Fruit fly (Drosophila melanogaster) whole organism, embryonic: Measurements from ENCODE around the gene CG14327.

Source experiments
- Aef1 ChIP-seq: fragments of 200-800 bp; sonication (Bioruptor generic); IDR thresholded peaks from 3 replicates; pipeline ENCODE4 v1.3.6; 2022; ENCODE audit warnings: missing biosample characterization, missing genetic modification characterization
- Bdp1 ChIP-seq: fragments of 200-800 bp; sonication (Bioruptor generic); optimal IDR thresholded peaks from 3 replicates; lab custom pipeline; 2016; ENCODE audit warnings: missing biosample characterization, missing genetic modification characterization
- Bgb ChIP-seq: fragments of 200-800 bp; sonication (Bioruptor generic); IDR thresholded peaks from 2 replicates; pipeline ENCODE4 v1.3.6; 2022; ENCODE audit warnings: missing biosample characterization, missing genetic modification characterization; ENCODE audit not compliant: partially characterized antibody
- CG12219 ChIP-seq: fragments of 200-800 bp; sonication (Bioruptor generic); optimal IDR thresholded peaks from 3 replicates; lab custom pipeline; 2018; ENCODE audit warnings: missing biosample characterization, mild to moderate bottlenecking, missing genetic modification characterization
- CG13287 ChIP-seq: fragments of 200-800 bp; sonication (Bioruptor generic); IDR thresholded peaks from 2 replicates; pipeline ENCODE4 v1.3.6; 2022; ENCODE audit warnings: missing biosample characterization, missing genetic modification characterization; ENCODE audit not compliant: partially characterized antibody
- CG15514 ChIP-seq: fragments of 200-800 bp; sonication (Bioruptor generic); optimal IDR thresholded peaks from 3 replicates; lab custom pipeline; 2017; ENCODE audit warnings: missing biosample characterization, missing genetic modification characterization, mild to moderate bottlenecking, moderate library complexity, missing genetic modification reagents
- CG1603 ChIP-seq: fragments of 200-800 bp; sonication (Bioruptor generic); optimal IDR thresholded peaks from 2 replicates; lab custom pipeline; 2019; ENCODE audit warnings: missing biosample characterization, mild to moderate bottlenecking, missing genetic modification characterization, moderate library complexity
- CG16779 ChIP-seq: fragments of 200-800 bp; sonication (Bioruptor generic); IDR thresholded peaks from 2 replicates; pipeline ENCODE4 v1.3.6; 2022; ENCODE audit warnings: missing biosample characterization, missing genetic modification characterization
- CG16813 ChIP-seq: fragments of 200-800 bp; sonication (Bioruptor generic); IDR thresholded peaks from 3 replicates; pipeline ENCODE4 v1.3.6; 2022; ENCODE audit warnings: missing biosample characterization, missing genetic modification characterization; ENCODE audit not compliant: partially characterized antibody
- CG31224 ChIP-seq: fragments of 200-800 bp; sonication (Bioruptor generic); IDR thresholded peaks from 2 replicates; pipeline ENCODE4 v1.3.6; 2022; ENCODE audit warnings: missing biosample characterization, missing genetic modification characterization
- CG34224 ChIP-seq: fragments of 200-800 bp; sonication (Bioruptor generic); IDR thresholded peaks from 3 replicates; pipeline ENCODE4 v1.3.6; 2022; ENCODE audit warnings: missing biosample characterization, missing genetic modification characterization; ENCODE audit not compliant: partially characterized antibody
- CG42726 ChIP-seq: fragments of 200-800 bp; sonication (Bioruptor generic); IDR thresholded peaks from 2 replicates; pipeline ENCODE4 v1.3.6; 2022; ENCODE audit warnings: missing biosample characterization, missing genetic modification characterization; ENCODE audit not compliant: partially characterized antibody
- CG6791 ChIP-seq: fragments of 200-800 bp; sonication (Bioruptor generic); IDR thresholded peaks from 3 replicates; pipeline ENCODE4 v1.3.6; 2022; ENCODE audit warnings: missing biosample characterization, missing genetic modification characterization; ENCODE audit not compliant: partially characterized antibody
- CG7745 ChIP-seq: fragments of 200-800 bp; sonication (Bioruptor generic); optimal IDR thresholded peaks from 2 replicates; lab custom pipeline; 2018; ENCODE audit warnings: missing biosample characterization, mild to moderate bottlenecking, missing genetic modification characterization, moderate library complexity
- CG7786 ChIP-seq: fragments of 200-800 bp; sonication (Bioruptor generic); optimal IDR thresholded peaks from 2 replicates; lab custom pipeline; 2016; ENCODE audit warnings: missing biosample characterization, missing genetic modification characterization
- CG7839 ChIP-seq: fragments of 200-800 bp; sonication (Bioruptor generic); optimal IDR thresholded peaks from 3 replicates; lab custom pipeline; 2018; ENCODE audit warnings: missing biosample characterization, mild to moderate bottlenecking, missing genetic modification characterization, moderate library complexity
- CG9932 ChIP-seq: fragments of 200-800 bp; sonication (Bioruptor generic); IDR thresholded peaks from 2 replicates; pipeline ENCODE4 v1.3.6; 2022; ENCODE audit warnings: missing biosample characterization, missing genetic modification characterization
- CTCF ChIP-seq: fragments of 200-800 bp; sonication (Bioruptor generic); optimal IDR thresholded peaks from 2 replicates; lab custom pipeline; 2017; ENCODE audit warnings: missing biosample characterization, mild to moderate bottlenecking, missing genetic modification characterization, moderate library complexity
- Dll ChIP-seq: fragments of 200-800 bp; sonication (Bioruptor generic); IDR thresholded peaks from 4 replicates; pipeline ENCODE4 v1.3.6; 2022; ENCODE audit warnings: missing biosample characterization, missing genetic modification characterization; ENCODE audit not compliant: partially characterized antibody
- Doc3 ChIP-seq: fragments of 200-800 bp; sonication (Bioruptor generic); IDR thresholded peaks from 3 replicates; pipeline ENCODE4 v1.3.6; 2022; ENCODE audit warnings: missing biosample characterization, missing genetic modification characterization; ENCODE audit not compliant: partially characterized antibody
- Hey ChIP-seq: fragments of 200-800 bp; sonication (Bioruptor generic); optimal IDR thresholded peaks from 3 replicates; lab custom pipeline; 2018; ENCODE audit warnings: missing biosample characterization, mild to moderate bottlenecking, missing genetic modification characterization
- HmgD ChIP-seq: fragments of 200-800 bp; sonication (Bioruptor generic); optimal IDR thresholded peaks from 3 replicates; lab custom pipeline; 2016; ENCODE audit warnings: missing biosample characterization, missing genetic modification characterization
- HmgZ ChIP-seq: fragments of 200-800 bp; sonication (Bioruptor generic); optimal IDR thresholded peaks from 2 replicates; lab custom pipeline; 2018; ENCODE audit warnings: missing biosample characterization, mild to moderate bottlenecking, missing genetic modification characterization
- Kr ChIP-seq: fragments of 200-800 bp; sonication (Bioruptor generic); optimal IDR thresholded peaks from 2 replicates; lab custom pipeline; 2017; ENCODE audit warnings: missing biosample characterization, mild to moderate bottlenecking, missing genetic modification characterization
- Lpt ChIP-seq: fragments of >200 bp; optimal IDR thresholded peaks from 2 replicates; lab custom pipeline; 2018; ENCODE audit warnings: missing biosample characterization, missing genetic modification characterization
- MBD-R2 ChIP-seq: fragments of 200-800 bp; sonication (Bioruptor generic); IDR thresholded peaks from 2 replicates; pipeline ENCODE4 v1.3.6; 2022; ENCODE audit warnings: missing biosample characterization, missing genetic modification characterization
- Med ChIP-seq: fragments of 200-800 bp; sonication (Bioruptor generic); peaks from one replicate; lab custom pipeline; 2016; ENCODE audit warnings: missing biosample characterization, missing genetic modification characterization, mild to moderate bottlenecking, inconsistent platforms, moderate library complexity
- Opbp ChIP-seq: fragments of 200-800 bp; sonication (Bioruptor generic); IDR thresholded peaks from 3 replicates; pipeline ENCODE4 v1.3.6; 2022; ENCODE audit warnings: missing biosample characterization, missing genetic modification characterization; ENCODE audit not compliant: partially characterized antibody
- Ravus ChIP-seq: fragments of 200-800 bp; sonication (Bioruptor generic); IDR thresholded peaks from 2 replicates; pipeline ENCODE4 v1.3.6; 2022; ENCODE audit warnings: missing biosample characterization, missing genetic modification characterization
- Rfx ChIP-seq: fragments of 200-800 bp; sonication (Bioruptor generic); IDR thresholded peaks from 2 replicates; pipeline ENCODE4 v1.3.6; 2022; ENCODE audit warnings: missing biosample characterization, missing genetic modification characterization
- Scr ChIP-seq: fragments of 200-800 bp; sonication (Bioruptor generic); IDR thresholded peaks from 2 replicates; pipeline ENCODE4 v1.3.6; 2022; ENCODE audit warnings: missing biosample characterization, missing genetic modification characterization; ENCODE audit not compliant: partially characterized antibody
- Sry-δ ChIP-seq: fragments of 200-800 bp; sonication (Bioruptor generic); optimal IDR thresholded peaks from 2 replicates; lab custom pipeline; 2016; ENCODE audit warnings: missing biosample characterization, missing genetic modification characterization
- YL-1 ChIP-seq: fragments of 200-800 bp; sonication (Bioruptor generic); optimal IDR thresholded peaks from 3 replicates; lab custom pipeline; 2017; ENCODE audit warnings: missing biosample characterization, mild to moderate bottlenecking, missing genetic modification characterization
- bbx ChIP-seq: fragments of 200-800 bp; sonication (Bioruptor generic); IDR thresholded peaks from 2 replicates; pipeline ENCODE4 v1.3.6; 2022; ENCODE audit warnings: missing biosample characterization, missing genetic modification characterization; ENCODE audit not compliant: partially characterized antibody
- chn ChIP-seq: fragments of 200-800 bp; sonication (Bioruptor generic); optimal IDR thresholded peaks from 2 replicates; lab custom pipeline; 2016; ENCODE audit warnings: missing biosample characterization, missing genetic modification characterization
- ci ChIP-seq: fragments of 200-800 bp; sonication (Bioruptor generic); IDR thresholded peaks from 3 replicates; pipeline ENCODE4 v1.3.6; 2022; ENCODE audit warnings: missing biosample characterization, missing genetic modification characterization
- crol ChIP-seq: fragments of 200-800 bp; sonication (Bioruptor generic); IDR thresholded peaks from 2 replicates; pipeline ENCODE4 v1.3.6; 2022; ENCODE audit warnings: missing biosample characterization, missing genetic modification characterization
- inv ChIP-seq: fragments of 200-800 bp; sonication (Bioruptor generic); IDR thresholded peaks from 2 replicates; pipeline ENCODE4 v1.3.6; 2022; ENCODE audit warnings: missing biosample characterization, missing genetic modification characterization; ENCODE audit not compliant: partially characterized antibody
- jing ChIP-seq: fragments of 200-800 bp; sonication (Bioruptor generic); optimal IDR thresholded peaks from 2 replicates; lab custom pipeline; 2018; ENCODE audit warnings: missing biosample characterization, mild to moderate bottlenecking, missing genetic modification characterization
- lov ChIP-seq, 2 experiments: fragments of 200-800 bp in 1 of 2; fragments of >200 bp in 1 of 2; sonication (Bioruptor generic) in 1 of 2; IDR thresholded peaks in 1 of 2; optimal IDR thresholded peaks in 1 of 2; 2 replicates in 1 of 2; 3 replicates in 1 of 2; pipeline versions ENCODE4 v1.3.6 to Lab custom; 2017 to 2022; ENCODE audit warnings: missing biosample characterization in 1 of 2, missing genetic modification characterization in 1 of 2
- maf-S ChIP-seq: fragments of 200-800 bp; sonication (Bioruptor generic); optimal IDR thresholded peaks from 2 replicates; lab custom pipeline; 2016; ENCODE audit warnings: missing biosample characterization, missing genetic modification characterization
- mirr ChIP-seq: fragments of 200-800 bp; sonication (Bioruptor generic); optimal IDR thresholded peaks from 3 replicates; lab custom pipeline; 2018; ENCODE audit warnings: missing biosample characterization, mild to moderate bottlenecking, missing genetic modification characterization
- nerfin-1 ChIP-seq: fragments of 200-800 bp; sonication (Bioruptor generic); optimal IDR thresholded peaks from 3 replicates; lab custom pipeline; 2019; ENCODE audit warnings: missing biosample characterization, mild to moderate bottlenecking, missing genetic modification characterization, moderate library complexity
- pros ChIP-seq: fragments of 200-800 bp; sonication (Bioruptor generic); optimal IDR thresholded peaks from 3 replicates; lab custom pipeline; 2019; ENCODE audit warnings: missing biosample characterization, mild to moderate bottlenecking, missing genetic modification characterization, moderate library complexity
- pzg ChIP-seq: fragments of 200-800 bp; sonication (Bioruptor generic); optimal IDR thresholded peaks from 3 replicates; lab custom pipeline; 2018; ENCODE audit warnings: missing biosample characterization, mild to moderate bottlenecking, missing genetic modification characterization, moderate library complexity
- seq ChIP-seq: fragments of 200-800 bp; sonication (Bioruptor generic); IDR thresholded peaks from 2 replicates; pipeline ENCODE4 v1.3.6; 2022; ENCODE audit warnings: missing biosample characterization, missing genetic modification characterization
- sim ChIP-seq: fragments of 200-800 bp; sonication (Bioruptor generic); IDR thresholded peaks from 2 replicates; pipeline ENCODE4 v1.3.6; 2022; ENCODE audit warnings: missing biosample characterization, missing genetic modification characterization
- vvl ChIP-seq: fragments of 200-800 bp; sonication (Bioruptor generic); IDR thresholded peaks from 2 replicates; pipeline ENCODE4 v1.3.6; 2022; ENCODE audit warnings: missing biosample characterization, missing genetic modification characterization

Gene CG14327

dm6 chr3R:17603717-17604116 lies 9.8 kb upstream of the CG14327 start:
- TF ChIP-seq CG1603 (tag; lab: Kevin White, UChicago): peak; percentile 18
- TF ChIP-seq Scr (GFP tag; lab: Robert Waterston, UW): peak; percentile 40
- 0 out of 2 replicates have a peak, but pooled peaks have one; percentile 23 for TF ChIP-seq inv
- TF ChIP-seq CTCF: peak; percentile 74
- no peak for TF ChIP-seq CG7745 (tag; lab: Kevin White, UChicago)
- TF ChIP-seq chn: peak; percentile 18
- TF ChIP-seq Lpt (GFP tag; lab: Kevin White, UChicago): no peak
- peak; percentile 100 for TF ChIP-seq pros (GFP tag; lab: Kevin White, UChicago)
- peak; percentile 64; the same call in 1 of the 2 replicates for TF ChIP-seq CG42726 (GFP tag; lab: Robert Waterston, UW)
- TF ChIP-seq jing (GFP tag; lab: Kevin White, UChicago): no peak
- TF ChIP-seq Dll (GFP tag; lab: Robert Waterston, UW): 0 out of 4 replicates have a peak, but pooled peaks have one; percentile 34
- TF ChIP-seq CG31224 (GFP tag; lab: Robert Waterston, UW): peak; percentile 98
- TF ChIP-seq MBD-R2: peak; percentile 27; the same call in 1 of the 2 replicates
- no peak for TF ChIP-seq CG7786 (GFP tag; lab: Kevin White, UChicago)
- TF ChIP-seq pzg: peak; percentile 19
- TF ChIP-seq Ravus (GFP tag; lab: Robert Waterston, UW): no peak
- peak; percentile 41 for TF ChIP-seq vvl
- no peak for TF ChIP-seq Bdp1 (GFP tag; lab: Kevin White, UChicago)
- TF ChIP-seq Aef1 (GFP tag; lab: Robert Waterston, UW): no peak
- TF ChIP-seq CG34224: peak; percentile 26; the same call in 1 of the 3 replicates
- no peak for TF ChIP-seq maf-S (GFP tag; lab: Kevin White, UChicago)
- peak; percentile 60; the same call in 1 of the 2 replicates for TF ChIP-seq seq (GFP tag; lab: Robert Waterston, UW)
- TF ChIP-seq CG9932 (GFP tag; lab: Robert Waterston, UW): peak; percentile 32; the same call in 1 of the 2 replicates
- peak; percentile 21 for TF ChIP-seq HmgZ
- TF ChIP-seq sim (GFP tag; lab: Robert Waterston, UW): no peak
- TF ChIP-seq mirr: peak; percentile 85
- TF ChIP-seq Hey (tag; lab: Kevin White, UChicago): peak; percentile 95
- TF ChIP-seq CG13287 (GFP tag; lab: Robert Waterston, UW): peak; percentile 43
- TF ChIP-seq Opbp: peak; percentile 46; the same call in 1 of the 3 replicates
- TF ChIP-seq CG7839 (tag; lab: Kevin White, UChicago): no peak
- TF ChIP-seq Bgb (GFP tag; lab: Robert Waterston, UW): peak; percentile 66; the same call in 1 of the 2 replicates
- TF ChIP-seq CG16779: no peak
- no peak for TF ChIP-seq CG12219
- TF ChIP-seq CG16813 (GFP tag; lab: Robert Waterston, UW): peak; percentile 11; the same call in 1 of the 3 replicates
- TF ChIP-seq Rfx (GFP tag; lab: Robert Waterston, UW): 0 out of 2 replicates have a peak, but pooled peaks have one; percentile 12
- no peak for TF ChIP-seq Sry-δ (GFP tag; lab: Kevin White, UChicago)
- TF ChIP-seq crol (GFP tag; lab: Robert Waterston, UW): peak; percentile 90
- peak; percentile 66 for TF ChIP-seq HmgD
- 0 out of 3 replicates have a peak, but pooled peaks have one; percentile 38 for TF ChIP-seq Doc3 (GFP tag; lab: Robert Waterston, UW)
- no peak for TF ChIP-seq YL-1
- TF ChIP-seq ci: no peak; the same call in 2 of the 3 replicates
- peak; percentile 30 for TF ChIP-seq Kr (GFP tag; lab: Kevin White, UChicago)
- no peak for TF ChIP-seq lov (optimal IDR thresholded peaks at IDR 0.05; lab: Kevin White, UChicago)
- peak; percentile 91; the same call in 2 of the 3 replicates for TF ChIP-seq lov (GFP tag; IDR thresholded peaks at IDR 0.05; lab: Robert Waterston, UW)
- TF ChIP-seq nerfin-1: peak; percentile 94
- TF ChIP-seq CG6791 (GFP tag; lab: Robert Waterston, UW): peak; percentile 61; the same call in 2 of the 3 replicates
- 0 out of 2 replicates have a peak, but pooled peaks have one; percentile 35 for TF ChIP-seq bbx (GFP tag; lab: Robert Waterston, UW)
- TF ChIP-seq CG15514: peak; percentile 11
- TF ChIP-seq Med (GFP tag; lab: Kevin White, UChicago): peak; percentile 13
